Fruit fly (Drosophila melanogaster) whole organism: ENCODE measurements around the gene CG15286.

Experiments
- CG8478 ChIP-seq: fragments of >200 bp; optimal IDR thresholded peaks from 2 replicates; lab custom pipeline; 2018; ENCODE audit warnings: inconsistent platforms
- Dll ChIP-seq: fragments of >200 bp; optimal IDR thresholded peaks from 2 replicates; lab custom pipeline; 2017
- EcR ChIP-seq, 2 experiments: fragments of >200 bp; optimal IDR thresholded peaks; 2 replicates each; lab custom pipeline; 2017; ENCODE audit warnings: missing biosample characterization in 2 of 2, missing genetic modification characterization in 2 of 2, missing genetic modification reagents in 2 of 2
- psq ChIP-seq: fragments of >200 bp; optimal IDR thresholded peaks from 2 replicates; lab custom pipeline; 2017
- usp ChIP-seq: fragments of >200 bp; optimal IDR thresholded peaks from 2 replicates; lab custom pipeline; 2017; ENCODE audit warnings: missing biosample characterization, missing genetic modification characterization, mixed read lengths

dm6 chr2L:14307516-14307915 lies 30.5 kb upstream of the CG15286 start:
- no peak for TF ChIP-seq usp (GFP tag; lab: Kevin White, UChicago)
- no peak for TF ChIP-seq psq (lab: Kevin White, UChicago)
- TF ChIP-seq EcR (GFP tag; optimal IDR thresholded peaks at IDR 0.05; lab: Kevin White, UChicago), result no peak
- no peak for TF ChIP-seq Dll
- no peak for TF ChIP-seq CG8478 (lab: Kevin White, UChicago)
